Worm (Caenorhabditis elegans): ENCODE results near the gene K07E3.2.
A peak's percentile ranks its signal among the peaks of the same experiment; 100 is the strongest.

Gene K07E3.2

DNA sequence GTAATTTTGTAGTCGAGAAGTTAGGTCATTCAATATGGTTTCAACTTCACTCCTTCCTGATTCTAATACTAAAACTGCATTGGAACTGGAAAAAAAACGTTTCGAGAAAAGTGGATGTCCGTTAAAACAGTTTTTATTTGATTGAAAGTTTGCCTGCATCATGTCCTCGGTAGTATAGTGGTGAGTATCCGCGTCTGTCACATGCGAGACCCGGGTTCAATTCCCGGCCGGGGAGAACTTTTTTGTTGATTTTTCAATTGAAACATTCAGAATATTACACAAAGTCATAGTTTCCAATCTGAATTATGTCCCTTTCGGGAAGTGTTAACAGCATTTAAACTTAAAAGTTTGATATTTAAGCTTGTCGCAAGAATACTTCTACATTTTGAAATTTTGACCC lies 44.9 kb downstream of the K07E3.2 start (continued):
- TF ChIP-seq nhr-80 (tag; optimal IDR thresholded peaks at IDR 0.05): no peak
- TF ChIP-seq bed-1 (GFP tag; IDR thresholded peaks at IDR 0.05): no peak
- no peak for TF ChIP-seq ztf-18 (tag; optimal IDR thresholded peaks at IDR 0.05)
- TF ChIP-seq sptf-2 (GFP tag; optimal IDR thresholded peaks at IDR 0.05): no peak
- TF ChIP-seq Y79H2A.3 (GFP tag; conservative IDR thresholded peaks at IDR 0.05): no peak
- TF ChIP-seq ztf-25 (GFP tag; IDR thresholded peaks at IDR 0.05): peak; percentile 39; the same call in 1 of the 2 replicates
- no peak for TF ChIP-seq egrh-3 (GFP tag; IDR thresholded peaks at IDR 0.05)
- peak; percentile 72; the same call in 1 of the 2 replicates for TF ChIP-seq lin-26 (GFP tag; IDR thresholded peaks at IDR 0.05)
- no peak for TF ChIP-seq nhr-27 (tag; optimal IDR thresholded peaks at IDR 0.05)
- TF ChIP-seq attf-5 (GFP tag; optimal IDR thresholded peaks at IDR 0.05): no peak
- no peak for TF ChIP-seq ekl-4 (GFP tag; IDR thresholded peaks at IDR 0.05)
- TF ChIP-seq K12H6.12 (tag; optimal IDR thresholded peaks at IDR 0.05): no peak
- no peak for TF ChIP-seq F39B2.1 (GFP tag; IDR thresholded peaks at IDR 0.05)
- TF ChIP-seq F33H1.4 (GFP tag; IDR thresholded peaks at IDR 0.05): no peak
- no peak for TF ChIP-seq xnd-1 (tag; optimal IDR thresholded peaks at IDR 0.05)
- TF ChIP-seq ceh-100 (GFP tag; IDR thresholded peaks at IDR 0.05): no peak
- TF ChIP-seq F23B12.7 (tag; optimal IDR thresholded peaks at IDR 0.05; ENCODE audit: insufficient read depth): no peak
- no peak for TF ChIP-seq aptf-2 (GFP tag; conservative IDR thresholded peaks at IDR 0.05)
- TF ChIP-seq D2030.7 (GFP tag; IDR thresholded peaks at IDR 0.05): peak; percentile 57; the same call in 1 of the 2 replicates
- no peak for TF ChIP-seq ZK185.1 (tag; optimal IDR thresholded peaks at IDR 0.05; ENCODE audit: poor library complexity, severe bottlenecking)
- TF ChIP-seq hrde-1 (tag; optimal IDR thresholded peaks at IDR 0.05; ENCODE audit: borderline replicate concordance): no peak
- no peak for TF ChIP-seq nfya-2 (GFP tag; IDR thresholded peaks at IDR 0.05)
- TF ChIP-seq sdz-38 (tag; optimal IDR thresholded peaks at IDR 0.05): no peak
- no peak for TF ChIP-seq hlh-26 (GFP tag; conservative IDR thresholded peaks at IDR 0.05)
- no peak for TF ChIP-seq athp-1 (tag; optimal IDR thresholded peaks at IDR 0.05)
- TF ChIP-seq F10E7.11 (tag; optimal IDR thresholded peaks at IDR 0.05): no peak
- TF ChIP-seq Y53F4B.3 (GFP tag; IDR thresholded peaks at IDR 0.05): no peak
- TF ChIP-seq unc-62 (GFP tag; optimal IDR thresholded peaks at IDR 0.05): no peak
- TF ChIP-seq cebp-2 (GFP tag; IDR thresholded peaks at IDR 0.05): no peak
- no peak for TF ChIP-seq T26A5.8 (tag; optimal IDR thresholded peaks at IDR 0.05)
- TF ChIP-seq chd-7 (tag; optimal IDR thresholded peaks at IDR 0.05): no peak
- no peak for TF ChIP-seq F57A8.1 (GFP tag; optimal IDR thresholded peaks at IDR 0.05)
- TF ChIP-seq bed-2 (GFP tag; IDR thresholded peaks at IDR 0.05): no peak
- TF ChIP-seq nhr-120 (GFP tag; IDR thresholded peaks at IDR 0.05): no peak
- no peak for TF ChIP-seq F49E8.2 (tag; optimal IDR thresholded peaks at IDR 0.05; ENCODE audit: insufficient read depth)
- no peak for TF ChIP-seq lin-40 (tag; optimal IDR thresholded peaks at IDR 0.05)
- no peak for TF ChIP-seq lsy-27 (tag; optimal IDR thresholded peaks at IDR 0.05; ENCODE audit: borderline replicate concordance, insufficient read depth)
- no peak for TF ChIP-seq ztf-28 (GFP tag; IDR thresholded peaks at IDR 0.05)
- no peak for TF ChIP-seq egl-18 (GFP tag; IDR thresholded peaks at IDR 0.05)
- no peak for TF ChIP-seq nfyb-1 (GFP tag; IDR thresholded peaks at IDR 0.05)
- TF ChIP-seq B0019.2 (GFP tag; conservative IDR thresholded peaks at IDR 0.05): no peak
- 0 out of 2 replicates have a peak, but pooled peaks have one; percentile 7 for TF ChIP-seq dox-1 (GFP tag; IDR thresholded peaks at IDR 0.05)
- no peak for TF ChIP-seq snpc-1.1 (tag; optimal IDR thresholded peaks at IDR 0.05; ENCODE audit: insufficient read depth)
- no peak for TF ChIP-seq atf-7 (tag; optimal IDR thresholded peaks at IDR 0.05)
- TF ChIP-seq repo-1 (tag; optimal IDR thresholded peaks at IDR 0.05): no peak
- TF ChIP-seq zim-3 (tag; optimal IDR thresholded peaks at IDR 0.05): no peak
- TF ChIP-seq nhr-90 (tag; optimal IDR thresholded peaks at IDR 0.05): peak; percentile 29
- peak; percentile 72 for TF ChIP-seq B0261.1 (tag; optimal IDR thresholded peaks at IDR 0.05)
- no peak for TF ChIP-seq fkh-3 (tag; optimal IDR thresholded peaks at IDR 0.05)
